Worm (Caenorhabditis elegans): ENCODE measurements around the gene tag-314.

ce11 chrV:10383950-10384349, 44.6 kb downstream of the tag-314 start, which contains the start of gene spe-10:
- TF ChIP-seq aly-2 (tag; optimal IDR thresholded peaks at IDR 0.05) (no peak), lin-39 (tag; optimal IDR thresholded peaks at IDR 0.05) (no peak), nhr-23 (tag; optimal IDR thresholded peaks at IDR 0.05) (no peak), nhr-12 (tag; optimal IDR thresholded peaks at IDR 0.05) (no peak), mab-5 (tag; optimal IDR thresholded peaks at IDR 0.05) (no peak), nhr-6 (tag; optimal IDR thresholded peaks at IDR 0.05) (no peak)
